Worm (Caenorhabditis elegans): ENCODE data around the gene pdi-1.

- TF ChIP-seq lin-15B (tag; optimal IDR thresholded peaks at IDR 0.05) (no peak), nhr-77 (tag; optimal IDR thresholded peaks at IDR 0.05) (peak; percentile 35), nhr-28 (tag; optimal IDR thresholded peaks at IDR 0.05) (peak; percentile 73), mxl-3 (GFP tag; optimal IDR thresholded peaks at IDR 0.05) (no peak), dpl-1 (GFP tag; optimal IDR thresholded peaks at IDR 0.05) (no peak), ZK546.5 (tag; optimal IDR thresholded peaks at IDR 0.05) (no peak), ztf-11 (tag; optimal IDR thresholded peaks at IDR 0.05) (no peak), ama-1 (optimal IDR thresholded peaks at IDR 0.05) (no peak), zag-1 (tag; optimal IDR thresholded peaks at IDR 0.05) (no peak), nhr-10 (tag; optimal IDR thresholded peaks at IDR 0.05) (no peak), nhr-42 (GFP tag; IDR thresholded peaks at IDR 0.05) (no peak), pqm-1 (tag; optimal IDR thresholded peaks at IDR 0.05) (peak; percentile 35), unc-130 (GFP tag; optimal IDR thresholded peaks at IDR 0.05) (no peak), aha-1 (tag) (peak; percentile 5)
Measured at ce11 chrIII:3650266-3650665, 51.0 kb downstream of the pdi-1 start.

All from whole organism, L4 larva.